Worm (Caenorhabditis elegans) whole organism, L4 larva: Measurements from ENCODE around the gene igcm-1.

Experiments
- D1046.2 ChIP-seq: fragments of 200-800 bp; sonication (Bioruptor generic); IDR thresholded peaks from 2 replicates; pipeline ENCODE4 v1.3.6; 2022; ENCODE audit warnings: missing genetic modification characterization, missing compliant biosample characterization
- F10B5.3 ChIP-seq: sonication (generic microtip); optimal IDR thresholded peaks from 2 replicates; lab custom pipeline; 2016; ENCODE audit warnings: mild to moderate bottlenecking, missing genetic modification characterization, missing compliant biosample characterization
- F26F4.8 ChIP-seq: fragments of 200-800 bp; sonication (Bioruptor generic); conservative IDR thresholded peaks from 2 replicates; pipeline ENCODE4 v1.3.6; 2022; ENCODE audit warnings: missing genetic modification characterization, missing compliant biosample characterization
- R02D3.7 ChIP-seq: fragments of 150-350 bp; sonication (generic microtip); optimal IDR thresholded peaks from 3 replicates; lab custom pipeline; 2014; ENCODE audit warnings: missing biosample characterization, missing genetic modification characterization
- T20F7.1 ChIP-seq: fragments of 200-800 bp; sonication (Bioruptor generic); optimal IDR thresholded peaks from 2 replicates; lab custom pipeline; 2018; ENCODE audit warnings: mild to moderate bottlenecking, missing genetic modification characterization, missing compliant biosample characterization
- Y75B8A.6 ChIP-seq: fragments of 200-800 bp; sonication (Bioruptor generic); IDR thresholded peaks from 2 replicates; pipeline ENCODE4 v1.3.6; 2022; ENCODE audit warnings: missing genetic modification reagents, missing genetic modification characterization, missing compliant biosample characterization
- aha-1 ChIP-seq: fragments of 150-350 bp; peaks from one replicate; lab custom pipeline; 2014; ENCODE audit warnings: missing biosample characterization, missing genetic modification characterization
- arid-1 ChIP-seq: fragments of 200-800 bp; sonication (Bioruptor generic); conservative IDR thresholded peaks from 2 replicates; pipeline ENCODE4 v1.3.6; 2022; ENCODE audit warnings: missing genetic modification reagents, missing genetic modification characterization, missing compliant biosample characterization
- ctbp-1 ChIP-seq: fragments of 200-800 bp; sonication (Bioruptor generic); IDR thresholded peaks from 2 replicates; pipeline ENCODE4 v1.3.6; 2022; ENCODE audit warnings: missing genetic modification reagents, missing genetic modification characterization, missing compliant biosample characterization
- daf-16 ChIP-seq, 3 experiments: sonication (generic microtip); optimal IDR thresholded peaks; 2 replicates each; lab custom pipeline; 2016 to 2017; ENCODE audit warnings: missing genetic modification characterization in 3 of 3, missing genetic modification reagents in 3 of 3, mild to moderate bottlenecking in 2 of 3, missing compliant biosample characterization in 2 of 3, missing biosample characterization in 1 of 3, moderate library complexity in 1 of 3
- daf-19 ChIP-seq: fragments of 200-800 bp; sonication (Bioruptor generic); conservative IDR thresholded peaks from 2 replicates; pipeline ENCODE4 v1.3.6; 2022; ENCODE audit warnings: missing genetic modification characterization, missing compliant biosample characterization
- dmd-8 ChIP-seq: fragments of 200-800 bp; sonication (Bioruptor generic); IDR thresholded peaks from 2 replicates; pipeline ENCODE4 v1.3.6; 2022; ENCODE audit warnings: missing genetic modification characterization, missing compliant biosample characterization
- dmd-9 ChIP-seq: fragments of 200-800 bp; sonication (Bioruptor generic); IDR thresholded peaks from 2 replicates; pipeline ENCODE4 v1.3.6; 2022; ENCODE audit warnings: missing genetic modification reagents, missing genetic modification characterization, missing compliant biosample characterization
- dpl-1 ChIP-seq: fragments of 150-350 bp; optimal IDR thresholded peaks from 2 replicates; lab custom pipeline; 2014; ENCODE audit warnings: missing biosample characterization, missing genetic modification reagents, missing genetic modification characterization
- duxl-1 ChIP-seq: sonication (generic microtip); optimal IDR thresholded peaks from 2 replicates; lab custom pipeline; 2016; ENCODE audit warnings: mild to moderate bottlenecking, missing genetic modification characterization, moderate library complexity, missing compliant biosample characterization; ENCODE audit not compliant: poor library complexity
- fos-1 ChIP-seq: fragments of 150-350 bp; optimal IDR thresholded peaks from 2 replicates; lab custom pipeline; 2014; ENCODE audit warnings: missing biosample characterization, missing genetic modification characterization
- hif-1 ChIP-seq, 2 experiments: sonication (generic microtip); optimal IDR thresholded peaks; 2 replicates each; lab custom pipeline; 2016 to 2017; ENCODE audit warnings: missing compliant biosample characterization in 2 of 2, missing genetic modification characterization in 2 of 2, missing genetic modification reagents in 2 of 2, missing genotype in 2 of 2, mild to moderate bottlenecking in 1 of 2
- hlh-11 ChIP-seq: fragments of 200-800 bp; sonication (Bioruptor generic); optimal IDR thresholded peaks from 2 replicates; lab custom pipeline; 2018; ENCODE audit warnings: mild to moderate bottlenecking, missing genetic modification characterization, missing compliant biosample characterization
- lim-7 ChIP-seq: fragments of 200-800 bp; sonication (Bioruptor generic); IDR thresholded peaks from 2 replicates; pipeline ENCODE4 v1.3.6; 2022; ENCODE audit warnings: missing genetic modification characterization, missing compliant biosample characterization
- lin-38 ChIP-seq: fragments of 200-800 bp; sonication (Bioruptor generic); IDR thresholded peaks from 2 replicates; pipeline ENCODE4 v1.3.6; 2022; ENCODE audit warnings: missing genetic modification reagents, missing genetic modification characterization, missing compliant biosample characterization
- lsy-2 ChIP-seq, 2 experiments: fragments of 150-350 bp in 1 of 2; sonication (generic microtip) in 1 of 2; optimal IDR thresholded peaks; 2 replicates each; lab custom pipeline; 2014 to 2017; ENCODE audit warnings: missing biosample characterization in 2 of 2, missing genetic modification characterization in 2 of 2
- mxl-2 ChIP-seq: fragments of 200-800 bp; sonication (Bioruptor generic); conservative IDR thresholded peaks from 2 replicates; pipeline ENCODE4 v1.3.6; 2022; ENCODE audit warnings: missing genetic modification reagents, missing genetic modification characterization, missing compliant biosample characterization
- nhr-102 ChIP-seq: sonication (generic microtip); optimal IDR thresholded peaks from 2 replicates; lab custom pipeline; 2016; ENCODE audit warnings: mild to moderate bottlenecking, missing genetic modification characterization, moderate library complexity, missing compliant biosample characterization
- nhr-25 ChIP-seq: sonication (generic microtip); optimal IDR thresholded peaks from 2 replicates; lab custom pipeline; 2017; ENCODE audit warnings: missing genetic modification characterization, mild to moderate bottlenecking, missing compliant biosample characterization, antibody characterized with exemption, moderate library complexity, borderline replicate concordance; ENCODE audit not compliant: insufficient read depth
- nhr-28 ChIP-seq: fragments of 150-350 bp; optimal IDR thresholded peaks from 2 replicates; lab custom pipeline; 2014; ENCODE audit warnings: missing biosample characterization, missing genetic modification characterization
- nhr-41 ChIP-seq: fragments of 200-800 bp; sonication (Bioruptor generic); IDR thresholded peaks from 2 replicates; pipeline ENCODE4 v1.3.6; 2022; ENCODE audit warnings: missing genetic modification reagents, missing genetic modification characterization, missing compliant biosample characterization
- nhr-42 ChIP-seq: fragments of 200-800 bp; sonication (Bioruptor generic); IDR thresholded peaks from 2 replicates; pipeline ENCODE4 v1.3.6; 2022; ENCODE audit warnings: missing genetic modification characterization, missing compliant biosample characterization
- nhr-6 ChIP-seq: fragments of 150-350 bp; optimal IDR thresholded peaks from 2 replicates; lab custom pipeline; 2014; ENCODE audit warnings: missing biosample characterization, missing genetic modification characterization
- pha-4 ChIP-seq, 2 experiments: fragments of 150-350 bp in 1 of 2; fragments of 200-800 bp in 1 of 2; sonication (Bioruptor generic) in 1 of 2; IDR thresholded peaks in 1 of 2; optimal IDR thresholded peaks in 1 of 2; 2 replicates each; pipeline versions ENCODE4 v1.3.6 to Lab custom; 2014 to 2022; ENCODE audit warnings: missing genetic modification characterization in 2 of 2, missing genetic modification reagents in 2 of 2, missing biosample characterization in 1 of 2, missing compliant biosample characterization in 1 of 2
- pqm-1 ChIP-seq: sonication (generic microtip); optimal IDR thresholded peaks from 2 replicates; lab custom pipeline; 2017; ENCODE audit warnings: missing biosample characterization, missing genetic modification characterization
- rbr-2 ChIP-seq: sonication (generic microtip); optimal IDR thresholded peaks from 2 replicates; lab custom pipeline; 2016; ENCODE audit warnings: missing genotype, missing genetic modification characterization, missing compliant biosample characterization
- set-16 ChIP-seq: fragments of 200-800 bp; sonication (Bioruptor generic); IDR thresholded peaks from 2 replicates; pipeline ENCODE4 v1.3.6; 2022; ENCODE audit warnings: missing genetic modification reagents, missing genetic modification characterization, missing compliant biosample characterization
- skn-1 ChIP-seq: fragments of 150-350 bp; optimal IDR thresholded peaks from 2 replicates; lab custom pipeline; 2014; ENCODE audit warnings: missing biosample characterization, missing genetic modification characterization
- snpc-1.2 ChIP-seq: fragments of 200-800 bp; sonication (Bioruptor generic); IDR thresholded peaks from 2 replicates; pipeline ENCODE4 v1.3.6; 2022; ENCODE audit warnings: missing genetic modification reagents, missing genetic modification characterization, missing compliant biosample characterization
- snpc-4 ChIP-seq: fragments of 150-350 bp; optimal IDR thresholded peaks from 2 replicates; lab custom pipeline; 2014; ENCODE audit warnings: missing biosample characterization, missing genetic modification characterization
- spr-3 ChIP-seq: fragments of 200-800 bp; sonication (Bioruptor generic); optimal IDR thresholded peaks from 2 replicates; lab custom pipeline; 2018; ENCODE audit warnings: mild to moderate bottlenecking, missing genetic modification characterization, missing compliant biosample characterization
- unc-130 ChIP-seq: sonication (generic microtip); optimal IDR thresholded peaks from 2 replicates; lab custom pipeline; 2016; ENCODE audit warnings: missing genetic modification reagents, missing genetic modification characterization, missing compliant biosample characterization
- unc-39 ChIP-seq: sonication (generic microtip); optimal IDR thresholded peaks from 2 replicates; lab custom pipeline; 2017; ENCODE audit warnings: missing biosample characterization, missing genetic modification characterization
- unc-62 ChIP-seq, 3 experiments: fragments of 150-350 bp in 1 of 3; sonication (generic microtip); optimal IDR thresholded peaks in 2 of 3; peaks in 1 of 3; 1 replicate in 1 of 3; 2 replicates in 2 of 3; lab custom pipeline; 2014 to 2017; ENCODE audit warnings: missing biosample characterization in 3 of 3, missing genetic modification characterization in 3 of 3, missing genetic modification reagents in 3 of 3, missing genotype in 1 of 3
- vab-7 ChIP-seq: fragments of 200-800 bp; sonication (Bioruptor generic); IDR thresholded peaks from 2 replicates; pipeline ENCODE4 v1.3.6; 2022; ENCODE audit warnings: missing genetic modification reagents, missing genetic modification characterization, missing compliant biosample characterization
- zfp-2 ChIP-seq: sonication (generic microtip); optimal IDR thresholded peaks from 2 replicates; lab custom pipeline; 2016; ENCODE audit warnings: mild to moderate bottlenecking, missing genetic modification characterization, missing compliant biosample characterization
- zip-2 ChIP-seq: fragments of 150-350 bp; optimal IDR thresholded peaks from 2 replicates; lab custom pipeline; 2014; ENCODE audit warnings: missing biosample characterization, missing genetic modification characterization
- ztf-11 ChIP-seq: fragments of 150-350 bp; optimal IDR thresholded peaks from 2 replicates; lab custom pipeline; 2014; ENCODE audit warnings: missing biosample characterization, missing genetic modification characterization

igcm-1 gene

DNA sequence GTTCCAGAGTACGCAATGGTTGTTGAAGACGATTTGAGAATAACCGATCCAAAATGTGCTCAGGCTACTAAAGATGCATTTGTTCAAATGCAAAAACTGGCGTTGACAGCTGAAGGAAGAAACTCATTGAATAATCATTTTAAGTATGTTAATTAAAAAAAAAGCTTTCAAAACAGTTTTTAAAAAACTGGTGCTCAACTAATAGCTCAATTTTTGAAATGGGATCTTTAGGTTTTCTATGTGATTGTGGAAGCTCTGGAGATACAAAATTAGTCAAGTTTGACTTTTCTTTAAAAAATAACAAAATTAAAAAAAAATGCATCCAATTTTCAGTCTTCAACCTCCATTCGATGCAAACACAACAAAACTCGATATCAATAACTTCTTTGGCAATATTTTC, 22.3 kb upstream of the igcm-1 start:
- TF ChIP-seq F10B5.3, result no peak
- no peak for TF ChIP-seq unc-39
- no peak for TF ChIP-seq nhr-102 (tag; lab: Kevin White, UChicago)
- no peak for TF ChIP-seq snpc-4
- peak in 1 of 2 experiments; percentile 95 for TF ChIP-seq unc-62 (GFP tag; optimal IDR thresholded peaks at IDR 0.05 in 1 of 2; lab: Kevin White, UChicago)
- no peak for TF ChIP-seq unc-62 (tag; optimal IDR thresholded peaks at IDR 0.05; lab: Kevin White, UChicago)
- no peak for TF ChIP-seq nhr-28 (tag; lab: Kevin White, UChicago)
- TF ChIP-seq spr-3 (GFP tag; lab: Kevin White, UChicago), result no peak
- TF ChIP-seq mxl-2, result no peak
- TF ChIP-seq duxl-1 (tag; lab: Kevin White, UChicago), result no peak

DNA sequence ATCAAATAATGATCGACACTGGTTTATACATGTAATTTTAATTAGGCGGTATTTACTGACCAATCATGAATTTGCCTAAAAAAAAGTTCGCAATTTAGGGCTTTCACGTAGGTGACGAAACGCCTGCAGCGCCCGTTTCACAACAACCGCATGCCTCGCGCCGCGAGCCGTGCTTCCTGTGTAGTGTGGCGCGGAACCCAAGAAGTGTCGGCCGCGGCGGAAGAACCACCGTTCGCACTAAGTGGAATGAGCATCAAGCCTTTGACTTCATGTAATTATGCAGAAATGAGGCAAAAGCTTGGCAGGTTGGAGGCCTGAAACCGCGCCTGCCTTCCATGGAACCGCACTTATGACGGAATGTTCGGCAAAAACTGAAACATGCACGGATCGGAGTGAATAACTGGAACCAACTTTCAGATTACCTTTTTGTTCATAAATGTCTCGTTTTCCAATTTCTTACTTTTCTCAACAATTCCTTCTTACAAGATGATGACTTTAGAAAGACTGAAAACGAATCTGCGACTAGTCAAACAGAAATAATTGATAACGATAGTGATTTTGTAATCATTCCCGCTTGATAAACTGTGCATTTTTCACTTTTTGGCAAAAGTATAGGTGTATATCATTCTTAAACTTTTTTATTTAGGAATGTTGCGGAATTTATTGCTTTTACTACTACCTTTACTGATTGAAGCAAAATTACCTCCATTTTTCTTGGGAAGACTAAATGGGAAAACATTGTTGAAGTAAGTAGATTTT, 20.8 kb upstream of the igcm-1 start, which contains the start of gene F56F10.1:
F56F10.1 (plus strand) TSS at position 647 of the 759 bp plus-strand sequence.
- TF ChIP-seq set-16 (GFP tag; lab: Robert Waterston, UW) (peak; percentile 61), R02D3.7 (tag; lab: Kevin White, UChicago) (no peak), lsy-2 (tag; optimal IDR thresholded peaks at IDR 0.05; lab: Kevin White, UChicago) (no peak), F26F4.8 (GFP tag; lab: Robert Waterston, UW) (0 out of 2 replicates have a peak, but pooled peaks have one; percentile 19), nhr-28 (tag; lab: Kevin White, UChicago) (peak; percentile 19), vab-7 (GFP tag; lab: Robert Waterston, UW) (0 out of 2 replicates have a peak, but pooled peaks have one; percentile 34), snpc-4 (peak; percentile 51), daf-16 (GFP tag; optimal IDR thresholded peaks at IDR 0.05; lab: Kevin White, UChicago) (no peak), daf-16 (tag; optimal IDR thresholded peaks at IDR 0.05; lab: Kevin White, UChicago) (peak; percentile 36), hlh-11 (tag; lab: Kevin White, UChicago) (peak; percentile 8), mxl-2 (peak; percentile 38; the same call in 1 of the 2 replicates), pqm-1 (peak; percentile 87), unc-62 (GFP tag; optimal IDR thresholded peaks at IDR 0.05 in 1 of 2; lab: Kevin White, UChicago) (peak in 1 of 2 experiments; percentile 53), unc-62 (tag; optimal IDR thresholded peaks at IDR 0.05; lab: Kevin White, UChicago) (no peak), hif-1 (tag; optimal IDR thresholded peaks at IDR 0.05; lab: Kevin White, UChicago) (no peak)

DNA sequence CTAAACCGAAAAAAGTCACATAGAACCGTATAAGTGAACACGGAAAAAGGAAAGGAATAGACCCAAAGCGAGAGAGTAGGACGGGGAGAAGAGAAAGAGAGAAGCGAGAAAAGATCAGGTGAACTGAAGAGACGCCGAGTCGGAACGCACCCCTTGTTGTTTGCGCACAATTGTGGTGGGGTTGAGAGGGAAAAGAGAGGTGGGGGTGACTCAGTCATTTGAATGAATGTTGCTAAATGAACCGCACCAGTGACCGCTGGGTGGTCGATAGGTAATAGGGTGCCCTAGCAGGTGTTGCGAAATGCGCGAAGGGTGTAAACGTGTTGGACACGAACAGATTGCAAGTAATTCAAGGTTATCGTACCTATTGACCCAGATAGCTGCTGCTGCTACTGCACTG, 19.7 kb upstream of the igcm-1 start, which contains the start of gene lgl-1:
lgl-1 (minus strand) TSS at position 70 of the 400 bp plus-strand sequence.
- no peak for TF ChIP-seq spr-3 (GFP tag; lab: Kevin White, UChicago)
- peak; percentile 37; the same call in 1 of the 2 replicates for TF ChIP-seq set-16 (GFP tag; lab: Robert Waterston, UW)
- TF ChIP-seq dpl-1, result no peak
- peak; percentile 24 for TF ChIP-seq rbr-2 (tag; lab: Kevin White, UChicago)
- TF ChIP-seq ztf-11 (tag; lab: Kevin White, UChicago), result no peak
- TF ChIP-seq nhr-25, result no peak
- no peak for TF ChIP-seq zfp-2 (tag; lab: Kevin White, UChicago)
- TF ChIP-seq dmd-8, result no peak
- no peak for TF ChIP-seq nhr-41 (GFP tag; lab: Robert Waterston, UW)
- no peak for TF ChIP-seq nhr-42 (GFP tag; lab: Robert Waterston, UW)
- TF ChIP-seq pha-4 (GFP tag; IDR thresholded peaks at IDR 0.05; lab: Robert Waterston, UW), result no peak
- TF ChIP-seq pha-4 (tag; optimal IDR thresholded peaks at IDR 0.05; lab: Kevin White, UChicago), result peak; percentile 23
- TF ChIP-seq vab-7 (GFP tag; lab: Robert Waterston, UW), result no peak
- no peak for TF ChIP-seq lin-38
- TF ChIP-seq daf-19 (GFP tag; lab: Robert Waterston, UW), result no peak
- no peak for TF ChIP-seq T20F7.1
- no peak for TF ChIP-seq lim-7 (GFP tag; lab: Robert Waterston, UW)
- no peak for TF ChIP-seq duxl-1 (tag; lab: Kevin White, UChicago)
- no peak for TF ChIP-seq snpc-1.2
- TF ChIP-seq fos-1, result no peak
- TF ChIP-seq zip-2 (tag; lab: Kevin White, UChicago), result no peak
- peak; percentile 58 for TF ChIP-seq aha-1 (tag; lab: Kevin White, UChicago)
- no peak for TF ChIP-seq Y75B8A.6 (GFP tag; lab: Robert Waterston, UW)
- no peak for TF ChIP-seq skn-1
- no peak for TF ChIP-seq dmd-9 (GFP tag; lab: Robert Waterston, UW)
- no peak for TF ChIP-seq unc-130 (GFP tag; lab: Kevin White, UChicago)
- no peak for TF ChIP-seq arid-1
- no peak for TF ChIP-seq ctbp-1 (GFP tag; lab: Robert Waterston, UW)
- TF ChIP-seq nhr-6, result peak; percentile 68
- no peak for TF ChIP-seq F10B5.3
- no peak for TF ChIP-seq D1046.2 (GFP tag; lab: Robert Waterston, UW)
